Fruit fly (Drosophila melanogaster) whole organism: Measurements from ENCODE around the gene Hsp26.
A peak's percentile ranks its signal among the peaks of the same experiment; 100 is the strongest.

ENCODE experiments used
- CG8478 ChIP-seq: fragments of >200 bp; optimal IDR thresholded peaks from 2 replicates; lab custom pipeline; 2018; ENCODE audit warnings: inconsistent platforms
- Dll ChIP-seq: fragments of >200 bp; optimal IDR thresholded peaks from 2 replicates; lab custom pipeline; 2017
- EcR ChIP-seq, 2 experiments: fragments of >200 bp; optimal IDR thresholded peaks; 2 replicates each; lab custom pipeline; 2017; ENCODE audit warnings: missing biosample characterization in 2 of 2, missing genetic modification characterization in 2 of 2, missing genetic modification reagents in 2 of 2
- pan ChIP-seq: fragments of >200 bp; optimal IDR thresholded peaks from 2 replicates; lab custom pipeline; 2017
- psq ChIP-seq: fragments of >200 bp; optimal IDR thresholded peaks from 2 replicates; lab custom pipeline; 2017
- usp ChIP-seq: fragments of >200 bp; optimal IDR thresholded peaks from 2 replicates; lab custom pipeline; 2017; ENCODE audit warnings: missing biosample characterization, missing genetic modification characterization, mixed read lengths

Hsp26 gene

dm6 chr3L:9376573-9376972, 654 bp downstream of the Hsp26 start:
- TF ChIP-seq usp (GFP tag; lab: Kevin White, UChicago) (no peak), Dll (lab: Kevin White, UChicago) (no peak), EcR (GFP tag; optimal IDR thresholded peaks at IDR 0.05; lab: Kevin White, UChicago) (no peak), psq (no peak), CG8478 (lab: Kevin White, UChicago) (no peak), pan (lab: Kevin White, UChicago) (no peak)

- TF ChIP-seq psq, result no peak
- TF ChIP-seq EcR (GFP tag; optimal IDR thresholded peaks at IDR 0.05; lab: Kevin White, UChicago), result no peak
- TF ChIP-seq CG8478 (lab: Kevin White, UChicago), result no peak
Measured at dm6 chr3L:9375130-9375529, 2.1 kb downstream of the Hsp26 start, which contains the start of gene CG4461. CG4461 (plus strand) TSS chr3L:9375430.

- TF ChIP-seq usp (GFP tag; lab: Kevin White, UChicago) (no peak), EcR (GFP tag; optimal IDR thresholded peaks at IDR 0.05; lab: Kevin White, UChicago) (peak; percentile 26 to 68)
Measured at dm6 chr3L:9373374-9374004, 3.7 kb downstream of the Hsp26 start.

dm6 chr3L:9372278-9372975, 4.8 kb downstream of the Hsp26 start, which contains the start of the genes Hsp67Bc, CG4456 and Hsp22:
Hsp67Bc (minus strand) TSS chr3L:9372497.
CG4456 (plus strand) TSS chr3L:9372722.
Hsp22 (plus strand) TSS chr3L:9372931.
- TF ChIP-seq EcR (GFP tag; optimal IDR thresholded peaks at IDR 0.05; lab: Kevin White, UChicago), result peak in 1 of 2 experiments; percentile 72
- no peak for TF ChIP-seq psq

- TF ChIP-seq CG8478 (lab: Kevin White, UChicago), result no peak
- no peak for TF ChIP-seq EcR (GFP tag; optimal IDR thresholded peaks at IDR 0.05; lab: Kevin White, UChicago)
- no peak for TF ChIP-seq pan (lab: Kevin White, UChicago)
- no peak for TF ChIP-seq Dll (lab: Kevin White, UChicago)
Measured at dm6 chr3L:9370907-9371365, 6.3 kb downstream of the Hsp26 start, which contains the start of gene Fdx1. Fdx1 (minus strand) TSS chr3L:9371238.

dm6 chr3L:9368665-9369064, 8.6 kb downstream of the Hsp26 start:
- no peak for TF ChIP-seq EcR (GFP tag; optimal IDR thresholded peaks at IDR 0.05; lab: Kevin White, UChicago)
- TF ChIP-seq Dll (lab: Kevin White, UChicago), result no peak
- no peak for TF ChIP-seq usp (GFP tag; lab: Kevin White, UChicago)
- no peak for TF ChIP-seq CG8478 (lab: Kevin White, UChicago)
- TF ChIP-seq pan (lab: Kevin White, UChicago), result no peak
- TF ChIP-seq psq, result no peak

dm6 chr3L:9367431-9367867, 9.8 kb downstream of the Hsp26 start:
- no peak for TF ChIP-seq CG8478 (lab: Kevin White, UChicago)
- no peak for TF ChIP-seq Dll (lab: Kevin White, UChicago)
- no peak for TF ChIP-seq EcR (GFP tag; optimal IDR thresholded peaks at IDR 0.05; lab: Kevin White, UChicago)
- no peak for TF ChIP-seq psq
- no peak for TF ChIP-seq pan (lab: Kevin White, UChicago)
- no peak for TF ChIP-seq usp (GFP tag; lab: Kevin White, UChicago)

dm6 chr3L:9366850-9367430, 10.3 kb downstream of the Hsp26 start, which contains the start of the genes Klp67A and CG4452:
Klp67A (minus strand) TSS chr3L:9367046.
CG4452 (plus strand) TSS chr3L:9367377.
- peak; percentile 62 for TF ChIP-seq psq
- TF ChIP-seq EcR (GFP tag; optimal IDR thresholded peaks at IDR 0.05; lab: Kevin White, UChicago), result no peak

- TF ChIP-seq EcR (GFP tag; optimal IDR thresholded peaks at IDR 0.05; lab: Kevin White, UChicago) (no peak), usp (GFP tag; lab: Kevin White, UChicago) (no peak), CG8478 (lab: Kevin White, UChicago) (no peak), psq (no peak), pan (lab: Kevin White, UChicago) (no peak), Dll (lab: Kevin White, UChicago) (no peak)
Measured at dm6 chr3L:9364131-9364530, 13.1 kb downstream of the Hsp26 start, which contains the start of gene mRRF1. mRRF1 (plus strand) TSS chr3L:9364350.

- TF ChIP-seq Dll (lab: Kevin White, UChicago) (no peak), CG8478 (lab: Kevin White, UChicago) (no peak), psq (no peak), usp (GFP tag; lab: Kevin White, UChicago) (no peak), pan (lab: Kevin White, UChicago) (no peak), EcR (GFP tag; optimal IDR thresholded peaks at IDR 0.05; lab: Kevin White, UChicago) (no peak)
Measured at dm6 chr3L:9361894-9362293, 15.3 kb downstream of the Hsp26 start, which contains the start of gene CG34456. CG34456 (plus strand) TSS chr3L:9362108.

- no peak for TF ChIP-seq Dll (lab: Kevin White, UChicago)
- no peak for TF ChIP-seq psq
- TF ChIP-seq EcR (GFP tag; optimal IDR thresholded peaks at IDR 0.05; lab: Kevin White, UChicago), result no peak
- no peak for TF ChIP-seq pan (lab: Kevin White, UChicago)
- no peak for TF ChIP-seq CG8478 (lab: Kevin White, UChicago)
- TF ChIP-seq usp (GFP tag; lab: Kevin White, UChicago), result no peak
Measured at dm6 chr3L:9360217-9360692, 17.0 kb downstream of the Hsp26 start, which contains the start of gene Pdxk. Pdxk (plus strand) TSS chr3L:9360316.

dm6 chr3L:9358713-9359040, 18.6 kb downstream of the Hsp26 start, which contains the start of the genes UGP and Svip:
UGP (minus strand) TSS chr3L:9358935.
Svip (plus strand) TSS chr3L:9358999.
- no peak for TF ChIP-seq EcR (GFP tag; optimal IDR thresholded peaks at IDR 0.05; lab: Kevin White, UChicago)
